Worm (Caenorhabditis elegans): ENCODE measurements around the gene ugt-23.

The ugt-23 gene

ce11 chrX:9954483-9955041 lies 29.6 kb upstream of the ugt-23 start, which contains the start of gene cysl-1 (continued):
- peak; percentile 35 for TF ChIP-seq mxl-3 (GFP tag; optimal IDR thresholded peaks at IDR 0.05)
- no peak for TF ChIP-seq ces-1 (GFP tag; optimal IDR thresholded peaks at IDR 0.05)

- TF ChIP-seq dmd-8 (GFP tag; IDR thresholded peaks at IDR 0.05), result no peak
- TF ChIP-seq nhr-42 (GFP tag; IDR thresholded peaks at IDR 0.05), result no peak
- TF ChIP-seq ceh-44 (GFP tag; IDR thresholded peaks at IDR 0.05), result no peak
- no peak for TF ChIP-seq egl-43 (GFP tag; IDR thresholded peaks at IDR 0.05)
- TF ChIP-seq zag-1 (tag; optimal IDR thresholded peaks at IDR 0.05), result no peak
- TF ChIP-seq nhr-111 (GFP tag; optimal IDR thresholded peaks at IDR 0.05), result no peak
- TF ChIP-seq lin-39 (tag; optimal IDR thresholded peaks at IDR 0.05), result no peak
- TF ChIP-seq lin-15B (tag; optimal IDR thresholded peaks at IDR 0.05), result no peak
- TF ChIP-seq zip-2 (tag; optimal IDR thresholded peaks at IDR 0.05), result no peak
- no peak for TF ChIP-seq unc-62 (GFP tag; optimal IDR thresholded peaks at IDR 0.05 in 1 of 2)
- no peak for TF ChIP-seq unc-62 (tag; optimal IDR thresholded peaks at IDR 0.05)
- no peak for TF ChIP-seq ceh-20 (GFP tag; IDR thresholded peaks at IDR 0.05)
- TF ChIP-seq mdl-1 (tag; optimal IDR thresholded peaks at IDR 0.05), result no peak
- TF ChIP-seq lsy-2 (tag; optimal IDR thresholded peaks at IDR 0.05), result no peak
- TF ChIP-seq lin-13 (GFP tag; optimal IDR thresholded peaks at IDR 0.05), result no peak
- no peak for TF ChIP-seq R02D3.7 (tag; optimal IDR thresholded peaks at IDR 0.05)
- TF ChIP-seq mdt-29 (GFP tag; IDR thresholded peaks at IDR 0.05), result no peak
- TF ChIP-seq unc-39 (tag; optimal IDR thresholded peaks at IDR 0.05), result no peak
- no peak for TF ChIP-seq nhr-237 (tag; optimal IDR thresholded peaks at IDR 0.05)
These were observed 24.0 kb upstream of the ugt-23 start, which contains the start of gene nas-37 for ce11 chrX:9948963-9949362. Gene nas-37, minus strand, starts transcription at chrX:9949063.

ce11 chrX:9948528-9948927 lies 23.6 kb upstream of the ugt-23 start:
- no peak for TF ChIP-seq nhr-237 (tag; optimal IDR thresholded peaks at IDR 0.05)
- no peak for TF ChIP-seq spr-1 (tag; optimal IDR thresholded peaks at IDR 0.05)
- TF ChIP-seq lir-3 (tag; optimal IDR thresholded peaks at IDR 0.05), result no peak
- no peak for TF ChIP-seq nhr-48 (tag; optimal IDR thresholded peaks at IDR 0.05)
- TF ChIP-seq unc-62 (GFP tag; optimal IDR thresholded peaks at IDR 0.05 in 1 of 2), result peak in 1 of 2 experiments; percentile 96
- no peak for TF ChIP-seq unc-62 (tag; optimal IDR thresholded peaks at IDR 0.05)

DNA sequence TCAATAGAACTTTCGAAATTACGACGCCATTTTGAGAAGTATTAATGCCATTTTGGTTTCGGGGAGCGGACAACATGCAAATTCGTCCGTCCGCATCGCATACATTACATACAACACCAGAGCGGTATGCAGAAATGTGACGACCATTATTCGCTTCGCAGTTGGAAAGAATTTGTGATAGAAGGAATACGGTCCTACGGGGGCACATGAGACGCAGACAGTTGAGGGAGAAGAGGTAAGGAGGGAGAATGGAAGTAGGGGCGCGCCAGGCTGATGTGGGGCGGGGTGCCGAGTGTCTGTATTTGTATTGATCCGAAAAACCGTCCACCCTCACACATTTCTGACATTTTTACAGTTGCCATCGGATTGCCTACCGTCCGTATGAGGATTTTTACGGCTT lies 16.4 kb upstream of the ugt-23 start:
- TF ChIP-seq Y5F2A.4 (GFP tag; optimal IDR thresholded peaks at IDR 0.05) (no peak), mes-2 (tag; optimal IDR thresholded peaks at IDR 0.05; ENCODE audit: poor library complexity, severe bottlenecking) (peak; percentile 13), ztf-11 (tag; optimal IDR thresholded peaks at IDR 0.05) (no peak), madf-9 (GFP tag; conservative IDR thresholded peaks at IDR 0.05) (no peak), duxl-1 (tag; optimal IDR thresholded peaks at IDR 0.05; ENCODE audit: poor library complexity) (no peak), dve-1 (tag; optimal IDR thresholded peaks at IDR 0.05; ENCODE audit: insufficient read depth) (no peak), saeg-2 (GFP tag; IDR thresholded peaks at IDR 0.05) (no peak), dmd-9 (GFP tag; IDR thresholded peaks at IDR 0.05) (no peak), lin-13 (GFP tag; optimal IDR thresholded peaks at IDR 0.05) (no peak), set-16 (GFP tag; IDR thresholded peaks at IDR 0.05) (no peak), mxl-3 (GFP tag; optimal IDR thresholded peaks at IDR 0.05) (peak; percentile 8), F49E8.2 (tag; optimal IDR thresholded peaks at IDR 0.05; ENCODE audit: borderline replicate concordance) (no peak), nhr-77 (tag; optimal IDR thresholded peaks at IDR 0.05) (no peak), dmd-8 (GFP tag; IDR thresholded peaks at IDR 0.05) (no peak), fos-1 (tag; optimal IDR thresholded peaks at IDR 0.05) (no peak), mdt-29 (GFP tag; IDR thresholded peaks at IDR 0.05) (no peak), aha-1 (tag) (peak; percentile 85), madf-5 (GFP tag; IDR thresholded peaks at IDR 0.05) (no peak)
